Worm (Caenorhabditis elegans) whole organism, midembryonic: Measurements from ENCODE around the gene Y116A8C.467.

Experiments used
- T22C8.4 ChIP-seq: fragments of 200-800 bp; sonication (Bioruptor generic); IDR thresholded peaks from 2 replicates; pipeline ENCODE4 v1.3.6; 2022; ENCODE audit warnings: missing genetic modification characterization, missing compliant biosample characterization
- med-1 ChIP-seq: sonication (generic microtip); optimal IDR thresholded peaks from 2 replicates; lab custom pipeline; 2017; ENCODE audit warnings: missing genetic modification characterization, mild to moderate bottlenecking, missing compliant biosample characterization, antibody characterized with exemption, missing genetic modification reagents; ENCODE audit not compliant: insufficient read depth
- ztf-29 ChIP-seq: fragments of 200-800 bp; sonication (Bioruptor generic); IDR thresholded peaks from 2 replicates; pipeline ENCODE4 v1.3.6; 2022; ENCODE audit warnings: missing genetic modification reagents, missing genetic modification characterization, missing compliant biosample characterization

DNA sequence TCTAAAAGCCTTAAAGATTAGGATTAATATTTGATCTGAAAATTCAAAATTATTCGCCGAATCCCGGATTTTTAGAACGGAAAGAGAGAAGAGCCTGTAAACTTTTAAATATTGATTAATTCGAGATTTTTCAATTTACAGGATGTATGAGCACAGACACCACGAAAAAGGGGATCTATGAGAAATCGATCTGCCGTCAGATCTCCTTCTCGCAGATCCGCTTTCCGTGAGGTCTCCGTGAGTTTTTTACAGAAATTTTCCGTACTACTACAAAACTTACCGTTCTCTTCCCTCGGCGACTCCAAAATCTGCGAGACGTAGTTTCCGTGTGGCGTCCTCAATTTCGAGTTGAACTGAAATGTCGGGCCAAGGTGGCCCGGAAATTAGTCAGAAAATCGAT lies 44.6 kb upstream of the Y116A8C.467 start:
- TF ChIP-seq ztf-29 (GFP tag; lab: Robert Waterston, UW) (no peak), med-1 (GFP tag; lab: Kevin White, UChicago) (no peak), T22C8.4 (GFP tag; lab: Robert Waterston, UW) (peak; percentile 39; the same call in 1 of the 2 replicates)
